Fruit fly (Drosophila melanogaster) whole organism: ENCODE data around the gene Ubqn.

Source experiments
- CG8478 ChIP-seq: fragments of >200 bp; optimal IDR thresholded peaks from 2 replicates; lab custom pipeline; 2018; ENCODE audit warnings: inconsistent platforms
- usp ChIP-seq: fragments of >200 bp; optimal IDR thresholded peaks from 2 replicates; lab custom pipeline; 2017; ENCODE audit warnings: missing biosample characterization, missing genetic modification characterization, mixed read lengths

DNA sequence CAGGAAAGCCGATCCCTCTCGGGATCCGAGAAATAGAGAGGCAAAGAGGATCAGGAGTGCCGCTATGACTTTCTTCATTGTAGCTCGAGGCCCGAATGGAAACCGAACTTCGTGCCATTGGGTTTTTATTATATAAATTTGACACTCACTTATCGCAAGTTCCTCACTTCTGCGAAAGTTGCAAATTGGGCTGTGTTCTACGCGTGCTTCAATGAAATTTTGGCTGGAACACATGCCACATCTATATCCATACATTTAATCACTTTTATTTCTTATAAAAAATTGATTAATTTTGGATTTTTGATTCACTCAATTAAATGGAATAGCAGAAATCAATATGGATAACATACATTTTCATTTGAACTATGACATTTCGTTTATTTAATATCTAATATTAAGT, 5.2 kb downstream of the Ubqn start, which contains the start of gene CG14227:
- TF ChIP-seq usp (GFP tag; lab: Kevin White, UChicago) (no peak), CG8478 (lab: Kevin White, UChicago) (no peak)
